Worm (Caenorhabditis elegans) whole organism, early embryonic: Measurements from ENCODE around the gene ZK666.8.

ENCODE experiments used
- F13C5.2 ChIP-seq: sonication (generic microtip); optimal IDR thresholded peaks from 2 replicates; lab custom pipeline; 2017; ENCODE audit warnings: mild to moderate bottlenecking, missing genetic modification characterization, inconsistent platforms, missing compliant biosample characterization
- ama-1 ChIP-seq: fragments of 150-350 bp; optimal IDR thresholded peaks from 2 replicates; lab custom pipeline; 2014
- ets-7 ChIP-seq: sonication (generic microtip); optimal IDR thresholded peaks from 2 replicates; lab custom pipeline; 2016; ENCODE audit warnings: missing genotype, missing genetic modification characterization, missing compliant biosample characterization
- tra-4 ChIP-seq: sonication (generic microtip); optimal IDR thresholded peaks from 2 replicates; lab custom pipeline; 2017; ENCODE audit warnings: missing genetic modification characterization, missing compliant biosample characterization

DNA sequence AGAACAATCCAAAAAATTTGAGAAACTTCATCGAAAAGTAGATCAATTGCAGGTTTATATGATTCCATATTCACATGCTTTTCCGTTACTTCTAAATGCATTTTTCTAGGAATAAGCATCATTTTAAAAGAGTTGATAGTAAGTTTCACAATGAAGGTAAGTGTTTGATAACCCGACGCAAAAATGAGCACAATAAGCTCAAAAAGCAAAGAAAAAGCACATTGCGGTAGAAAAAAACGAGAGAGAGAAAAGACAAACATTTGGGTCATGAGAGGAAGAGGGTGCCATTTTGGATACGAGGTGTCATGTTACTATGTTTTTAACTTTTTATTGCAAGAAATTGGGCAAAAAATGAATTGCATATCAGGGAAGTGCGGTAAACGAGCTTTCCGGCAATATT is 31.4 kb upstream of the ZK666.8 start, which contains the start of gene F59B10.6:
- TF ChIP-seq tra-4 (tag; lab: Kevin White, UChicago) (no peak), ama-1 (lab: Kevin White, UChicago) (no peak), F13C5.2 (tag; lab: Kevin White, UChicago) (no peak), ets-7 (tag; lab: Kevin White, UChicago) (no peak)
